Fruit fly (Drosophila melanogaster) whole organism, embryonic: ENCODE data around the gene CG15696.

Experiments used
- Ada2b ChIP-seq: fragments of 200-800 bp; sonication (Bioruptor generic); IDR thresholded peaks from 2 replicates; pipeline ENCODE4 v1.3.6; 2022; ENCODE audit warnings: missing biosample characterization, missing genetic modification characterization
- Aef1 ChIP-seq: fragments of 200-800 bp; sonication (Bioruptor generic); IDR thresholded peaks from 3 replicates; pipeline ENCODE4 v1.3.6; 2022; ENCODE audit warnings: missing biosample characterization, missing genetic modification characterization
- Awh ChIP-seq: fragments of 200-800 bp; sonication (Bioruptor generic); IDR thresholded peaks from 2 replicates; pipeline ENCODE4, ENCODE4 v1.3.6; 2022; ENCODE audit warnings: missing biosample characterization, missing genetic modification characterization
- CG10147 ChIP-seq: fragments of 200-800 bp; sonication (Bioruptor generic); optimal IDR thresholded peaks from 2 replicates; lab custom pipeline; 2019; ENCODE audit warnings: missing biosample characterization, mild to moderate bottlenecking, missing genetic modification characterization, moderate library complexity
- CG11085 ChIP-seq: fragments of 200-800 bp; sonication (Bioruptor generic); IDR thresholded peaks from 2 replicates; pipeline ENCODE4 v1.3.6; 2022; ENCODE audit warnings: missing biosample characterization, missing genetic modification characterization
- CG14441 ChIP-seq: fragments of 200-800 bp; sonication (Bioruptor generic); IDR thresholded peaks from 2 replicates; pipeline ENCODE4 v1.3.6; 2022; ENCODE audit warnings: missing biosample characterization, missing genetic modification characterization
- CG18599 ChIP-seq: fragments of 200-800 bp; sonication (Bioruptor generic); optimal IDR thresholded peaks from 3 replicates; lab custom pipeline; 2017; ENCODE audit warnings: missing biosample characterization, missing genetic modification characterization, mild to moderate bottlenecking, moderate library complexity, missing genetic modification reagents
- CG34224 ChIP-seq: fragments of 200-800 bp; sonication (Bioruptor generic); IDR thresholded peaks from 3 replicates; pipeline ENCODE4 v1.3.6; 2022; ENCODE audit warnings: missing biosample characterization, missing genetic modification characterization; ENCODE audit not compliant: partially characterized antibody
- CG4820 ChIP-seq: fragments of 200-800 bp; sonication (Bioruptor generic); optimal IDR thresholded peaks from 3 replicates; lab custom pipeline; 2016; ENCODE audit warnings: missing biosample characterization, missing genetic modification characterization
- CG6175 ChIP-seq: fragments of 200-800 bp; sonication (Bioruptor generic); IDR thresholded peaks from 3 replicates; pipeline ENCODE4 v1.3.6; 2022; ENCODE audit warnings: missing biosample characterization, missing genetic modification characterization
- CG6272 ChIP-seq: fragments of 200-800 bp; sonication (Bioruptor generic); IDR thresholded peaks from 2 replicates; pipeline ENCODE4 v1.3.6; 2022; ENCODE audit warnings: missing biosample characterization, missing genetic modification characterization
- CG6683 ChIP-seq: fragments of 200-800 bp; sonication (Bioruptor generic); optimal IDR thresholded peaks from 2 replicates; lab custom pipeline; 2017; ENCODE audit warnings: missing biosample characterization, mild to moderate bottlenecking, missing genetic modification characterization, missing genetic modification reagents
- CG6791 ChIP-seq: fragments of 200-800 bp; sonication (Bioruptor generic); IDR thresholded peaks from 3 replicates; pipeline ENCODE4 v1.3.6; 2022; ENCODE audit warnings: missing biosample characterization, missing genetic modification characterization; ENCODE audit not compliant: partially characterized antibody
- CG7745 ChIP-seq: fragments of 200-800 bp; sonication (Bioruptor generic); optimal IDR thresholded peaks from 2 replicates; lab custom pipeline; 2018; ENCODE audit warnings: missing biosample characterization, mild to moderate bottlenecking, missing genetic modification characterization, moderate library complexity
- CG7963 ChIP-seq: fragments of 200-800 bp; sonication (Bioruptor generic); IDR thresholded peaks from 3 replicates; pipeline ENCODE4 v1.3.6; 2022; ENCODE audit warnings: missing biosample characterization, missing genetic modification characterization; ENCODE audit not compliant: partially characterized antibody
- CG8359 ChIP-seq: fragments of 200-800 bp; sonication (Bioruptor generic); optimal IDR thresholded peaks from 2 replicates; lab custom pipeline; 2017; ENCODE audit warnings: missing biosample characterization, mild to moderate bottlenecking, missing genetic modification characterization, borderline replicate concordance
- CG8478 ChIP-seq: fragments of >200 bp; optimal IDR thresholded peaks from 2 replicates; lab custom pipeline; 2018
- CHES-1-like ChIP-seq: fragments of 200-800 bp; sonication (Bioruptor generic); optimal IDR thresholded peaks from 2 replicates; lab custom pipeline; 2016; ENCODE audit warnings: missing biosample characterization, missing genetic modification characterization
- Doc3 ChIP-seq: fragments of 200-800 bp; sonication (Bioruptor generic); IDR thresholded peaks from 3 replicates; pipeline ENCODE4 v1.3.6; 2022; ENCODE audit warnings: missing biosample characterization, missing genetic modification characterization; ENCODE audit not compliant: partially characterized antibody
- E2f2 ChIP-seq: fragments of 200-800 bp; sonication (Bioruptor generic); IDR thresholded peaks from 2 replicates; pipeline ENCODE4 v1.3.6; 2022; ENCODE audit warnings: missing biosample characterization, missing genetic modification characterization
- Eip74EF ChIP-seq, 2 experiments: fragments of 200-800 bp in 1 of 2; fragments of >200 bp in 1 of 2; sonication (Bioruptor generic) in 1 of 2; optimal IDR thresholded peaks; 2 replicates each; lab custom pipeline; 2017 to 2019; ENCODE audit warnings: missing biosample characterization in 2 of 2, missing genetic modification characterization in 2 of 2, mild to moderate bottlenecking in 1 of 2, moderate library complexity in 1 of 2
- Fer1 ChIP-seq: fragments of 200-800 bp; sonication (Bioruptor generic); optimal IDR thresholded peaks from 2 replicates; lab custom pipeline; 2017; ENCODE audit warnings: missing biosample characterization, mild to moderate bottlenecking, missing genetic modification characterization
- Hr3 ChIP-seq: fragments of 200-800 bp; sonication (Bioruptor generic); optimal IDR thresholded peaks from 3 replicates; lab custom pipeline; 2016; ENCODE audit warnings: missing biosample characterization, missing genetic modification characterization
- Hr39 ChIP-seq: fragments of >200 bp; optimal IDR thresholded peaks from 2 replicates; lab custom pipeline; 2017
- Lhr ChIP-seq: fragments of 200-800 bp; sonication (Bioruptor generic); optimal IDR thresholded peaks from 3 replicates; lab custom pipeline; 2017; ENCODE audit warnings: mild to moderate bottlenecking, missing biosample characterization, missing genetic modification reagents, missing genetic modification characterization
- Oli ChIP-seq: fragments of 200-800 bp; sonication (Bioruptor generic); optimal IDR thresholded peaks from 2 replicates; lab custom pipeline; 2018; ENCODE audit warnings: missing biosample characterization, mild to moderate bottlenecking, missing genetic modification characterization, moderate library complexity
- Scr ChIP-seq: fragments of 200-800 bp; sonication (Bioruptor generic); IDR thresholded peaks from 2 replicates; pipeline ENCODE4 v1.3.6; 2022; ENCODE audit warnings: missing biosample characterization, missing genetic modification characterization; ENCODE audit not compliant: partially characterized antibody
- bab2 ChIP-seq: fragments of 200-800 bp; sonication (Bioruptor generic); optimal IDR thresholded peaks from 2 replicates; lab custom pipeline; 2016; ENCODE audit warnings: missing biosample characterization, missing genetic modification characterization
- bcd ChIP-seq: fragments of 200-800 bp; sonication (Bioruptor generic); optimal IDR thresholded peaks from 2 replicates; lab custom pipeline; 2017; ENCODE audit warnings: missing biosample characterization, mild to moderate bottlenecking, missing genetic modification characterization
- bigmax ChIP-seq: fragments of 200-800 bp; sonication (Bioruptor generic); optimal IDR thresholded peaks from 2 replicates; lab custom pipeline; 2018; ENCODE audit warnings: missing biosample characterization, mild to moderate bottlenecking, missing genetic modification characterization
- bsh ChIP-seq, 2 experiments: fragments of 200-800 bp; sonication (Bioruptor generic); optimal IDR thresholded peaks; 2 replicates each; lab custom pipeline; 2017 to 2018; ENCODE audit warnings: mild to moderate bottlenecking in 2 of 2, missing biosample characterization in 2 of 2, missing genetic modification characterization in 2 of 2, moderate library complexity in 1 of 2
- cas ChIP-seq: fragments of 200-800 bp; sonication (Bioruptor generic); IDR thresholded peaks from 2 replicates; pipeline ENCODE4 v1.3.6; 2022; ENCODE audit warnings: missing biosample characterization, missing genetic modification characterization
- crc ChIP-seq: fragments of 200-800 bp; sonication (Bioruptor generic); optimal IDR thresholded peaks from 2 replicates; lab custom pipeline; 2016; ENCODE audit warnings: missing biosample characterization, missing genetic modification characterization
- dan ChIP-seq: fragments of 200-800 bp; sonication (Bioruptor generic); IDR thresholded peaks from 2 replicates; pipeline ENCODE4 v1.3.6; 2022; ENCODE audit warnings: missing biosample characterization, missing genetic modification characterization
- dmrt11E ChIP-seq: fragments of 200-800 bp; sonication (Bioruptor generic); optimal IDR thresholded peaks from 3 replicates; lab custom pipeline; 2018; ENCODE audit warnings: missing biosample characterization, mild to moderate bottlenecking, missing genetic modification characterization, moderate library complexity
- fd102C ChIP-seq: fragments of 200-800 bp; sonication (Bioruptor generic); optimal IDR thresholded peaks from 2 replicates; lab custom pipeline; 2018; ENCODE audit warnings: missing biosample characterization, mild to moderate bottlenecking, missing genetic modification characterization, moderate library complexity
- fd64A ChIP-seq: fragments of 200-800 bp; sonication (Bioruptor generic); optimal IDR thresholded peaks from 3 replicates; lab custom pipeline; 2018; ENCODE audit warnings: missing biosample characterization, mild to moderate bottlenecking, missing genetic modification characterization
- ftz-f1 ChIP-seq: fragments of 200-800 bp; sonication (Bioruptor generic); optimal IDR thresholded peaks from 2 replicates; lab custom pipeline; 2016; ENCODE audit warnings: missing biosample characterization, missing genetic modification characterization
- gcm2 ChIP-seq: fragments of 200-800 bp; sonication (Bioruptor generic); optimal IDR thresholded peaks from 2 replicates; lab custom pipeline; 2016; ENCODE audit warnings: missing biosample characterization, missing genetic modification characterization
- gro ChIP-seq: fragments of 200-800 bp; sonication (Bioruptor generic); optimal IDR thresholded peaks from 2 replicates; lab custom pipeline; 2016; ENCODE audit warnings: missing biosample characterization, missing genetic modification characterization
- hb ChIP-seq: fragments of 200-800 bp; sonication (Bioruptor generic); IDR thresholded peaks from 3 replicates; pipeline ENCODE4 v1.3.6; 2022; ENCODE audit warnings: missing biosample characterization, missing genetic modification characterization; ENCODE audit not compliant: partially characterized antibody
- kah ChIP-seq: fragments of 200-800 bp; sonication (Bioruptor generic); optimal IDR thresholded peaks from 2 replicates; lab custom pipeline; 2018; ENCODE audit warnings: missing biosample characterization, mild to moderate bottlenecking, missing genetic modification characterization
- org-1 ChIP-seq: fragments of 200-800 bp; sonication (Bioruptor generic); optimal IDR thresholded peaks from 2 replicates; lab custom pipeline; 2017; ENCODE audit warnings: missing biosample characterization, missing genetic modification characterization
- repo ChIP-seq: fragments of 200-800 bp; sonication (Bioruptor generic); optimal IDR thresholded peaks from 2 replicates; lab custom pipeline; 2016; ENCODE audit warnings: missing biosample characterization, missing genetic modification characterization
- scrt ChIP-seq: fragments of 200-800 bp; sonication (Bioruptor generic); optimal IDR thresholded peaks from 2 replicates; lab custom pipeline; 2018; ENCODE audit warnings: missing biosample characterization, mild to moderate bottlenecking, missing genetic modification characterization, moderate library complexity
- sens ChIP-seq: fragments of 200-800 bp; sonication (Bioruptor generic); peaks from one replicate; lab custom pipeline; 2016; ENCODE audit warnings: missing biosample characterization, missing genetic modification characterization
- slbo ChIP-seq: fragments of 200-800 bp; sonication (Bioruptor generic); IDR thresholded peaks from 2 replicates; pipeline ENCODE4 v1.3.6; 2022; ENCODE audit warnings: missing biosample characterization, missing genetic modification characterization
- ttk ChIP-seq: fragments of 200-800 bp; sonication (Bioruptor generic); IDR thresholded peaks from 2 replicates; pipeline ENCODE4 v2.1.2; 2022; ENCODE audit warnings: missing biosample characterization, missing genetic modification characterization
- wdn ChIP-seq: fragments of 200-800 bp; sonication (Bioruptor generic); IDR thresholded peaks from 2 replicates; pipeline ENCODE4 v1.3.6; 2022; ENCODE audit warnings: missing biosample characterization, missing genetic modification characterization

The CG15696 gene

DNA sequence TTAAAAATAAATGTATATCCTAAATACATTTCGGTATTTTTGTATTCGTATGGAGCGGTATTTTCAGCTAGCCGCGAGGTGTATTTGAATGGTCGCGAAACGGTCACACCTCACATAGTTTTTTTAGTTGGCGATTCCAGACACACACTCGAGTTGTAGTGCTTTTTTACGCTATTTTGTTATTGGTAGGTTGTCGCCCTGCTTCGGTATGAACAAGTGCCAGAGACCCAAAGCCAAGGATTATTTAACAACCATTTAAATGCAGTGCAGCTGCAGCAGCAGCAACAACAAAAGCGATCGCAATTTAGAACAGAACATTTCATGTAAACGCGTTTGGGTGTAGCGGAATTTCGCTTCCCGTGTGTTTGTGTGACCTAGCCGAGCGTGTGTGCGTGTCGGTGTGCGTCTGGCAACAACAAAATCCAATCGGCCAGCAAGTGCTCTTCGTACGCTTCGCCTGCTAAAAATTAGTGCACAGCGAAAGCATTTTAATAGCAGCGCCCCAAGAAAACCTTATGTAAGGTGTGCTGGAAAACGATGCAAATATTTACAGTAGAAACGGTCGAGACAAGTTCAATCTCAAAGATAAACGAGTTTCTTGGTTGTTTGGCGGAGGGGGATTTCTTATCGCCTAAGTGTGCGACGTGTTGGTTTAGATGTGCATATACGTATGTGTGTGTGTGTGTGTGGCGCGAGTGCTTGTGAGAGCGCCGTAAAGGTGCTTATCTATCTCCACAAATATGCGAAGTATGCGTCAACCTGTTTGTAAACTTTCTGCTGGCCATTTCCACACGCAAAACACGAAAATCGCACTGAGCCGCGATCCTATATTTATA, 14.0 kb upstream of the CG15696 start, which contains the start of gene Synd (continued):
- TF ChIP-seq Scr (GFP tag; lab: Robert Waterston, UW) = no peak; the same call in 1 of the 2 replicates
- TF ChIP-seq Ada2b = no peak
- peak; percentile 84 for TF ChIP-seq CG8478
- no peak for TF ChIP-seq CG4820
- TF ChIP-seq kah = no peak
- no peak for TF ChIP-seq CG8359 (GFP tag; lab: Kevin White, UChicago)
- TF ChIP-seq E2f2 = 0 out of 2 replicates have a peak, but pooled peaks have one; percentile 9
- no peak for TF ChIP-seq CG6791 (GFP tag; lab: Robert Waterston, UW)
- TF ChIP-seq bigmax (GFP tag; lab: Kevin White, UChicago) = no peak
- no peak for TF ChIP-seq Oli (tag; lab: Kevin White, UChicago)
- TF ChIP-seq wdn (GFP tag; lab: Robert Waterston, UW) = no peak
- TF ChIP-seq CG34224 (GFP tag; lab: Robert Waterston, UW) = no peak; the same call in 2 of the 3 replicates
- no peak for TF ChIP-seq Hr3
- no peak for TF ChIP-seq cas (GFP tag; lab: Robert Waterston, UW)
- TF ChIP-seq CG7745 = no peak
- TF ChIP-seq slbo (GFP tag; lab: Robert Waterston, UW) = no peak
- TF ChIP-seq Eip74EF (GFP tag; optimal IDR thresholded peaks at IDR 0.05; lab: Kevin White, UChicago) = peak in 1 of 2 experiments; percentile 31
- TF ChIP-seq CG14441 (GFP tag; lab: Robert Waterston, UW) = peak; percentile 44; the same call in 1 of the 2 replicates
- TF ChIP-seq dmrt11E (tag; lab: Kevin White, UChicago) = no peak
- TF ChIP-seq CHES-1-like (GFP tag; lab: Kevin White, UChicago) = peak; percentile 25
- TF ChIP-seq crc (GFP tag; lab: Kevin White, UChicago) = no peak
- TF ChIP-seq bcd = no peak
- TF ChIP-seq Awh (GFP tag; lab: Robert Waterston, UW) = no peak
- no peak for TF ChIP-seq Doc3 (GFP tag; lab: Robert Waterston, UW)
- no peak for TF ChIP-seq repo (GFP tag; lab: Kevin White, UChicago)
- no peak for TF ChIP-seq CG7963 (GFP tag; lab: Robert Waterston, UW)
- TF ChIP-seq Hr39 (lab: Kevin White, UChicago) = no peak
- TF ChIP-seq fd102C (GFP tag; lab: Kevin White, UChicago) = no peak
- TF ChIP-seq sens = peak; percentile 69
- TF ChIP-seq bsh (GFP tag; optimal IDR thresholded peaks at IDR 0.05; lab: Kevin White, UChicago) = no peak
- TF ChIP-seq ttk (GFP tag; lab: Robert Waterston, UW) = no peak
- peak; percentile 58 for TF ChIP-seq Fer1 (GFP tag; lab: Kevin White, UChicago)
- no peak for TF ChIP-seq ftz-f1 (GFP tag; lab: Kevin White, UChicago)
- peak; percentile 54 for TF ChIP-seq CG10147 (GFP tag; lab: Kevin White, UChicago)
- TF ChIP-seq Aef1 = peak; percentile 68; the same call in 2 of the 3 replicates
- no peak for TF ChIP-seq CG6175 (GFP tag; lab: Robert Waterston, UW)
- TF ChIP-seq CG18599 (GFP tag; lab: Kevin White, UChicago) = peak; percentile 52
- no peak for TF ChIP-seq CG11085 (GFP tag; lab: Robert Waterston, UW)
- TF ChIP-seq dan (GFP tag; lab: Robert Waterston, UW) = no peak
- TF ChIP-seq bab2 = no peak
- no peak for TF ChIP-seq org-1 (GFP tag; lab: Kevin White, UChicago)
- peak; percentile 5 for TF ChIP-seq CG6683
- peak; percentile 9 for TF ChIP-seq scrt (GFP tag; lab: Kevin White, UChicago)
- TF ChIP-seq hb (GFP tag; lab: Robert Waterston, UW) = 0 out of 3 replicates have a peak, but pooled peaks have one; percentile 29
- TF ChIP-seq gro = peak; percentile 43
- no peak for TF ChIP-seq fd64A (GFP tag; lab: Kevin White, UChicago)
- TF ChIP-seq Lhr = peak; percentile 10
- no peak for TF ChIP-seq gcm2
- TF ChIP-seq CG6272 (GFP tag; lab: Robert Waterston, UW) = no peak
